Fruit fly (Drosophila melanogaster): ENCODE measurements around the gene CG7655.

The CG7655 gene

DNA sequence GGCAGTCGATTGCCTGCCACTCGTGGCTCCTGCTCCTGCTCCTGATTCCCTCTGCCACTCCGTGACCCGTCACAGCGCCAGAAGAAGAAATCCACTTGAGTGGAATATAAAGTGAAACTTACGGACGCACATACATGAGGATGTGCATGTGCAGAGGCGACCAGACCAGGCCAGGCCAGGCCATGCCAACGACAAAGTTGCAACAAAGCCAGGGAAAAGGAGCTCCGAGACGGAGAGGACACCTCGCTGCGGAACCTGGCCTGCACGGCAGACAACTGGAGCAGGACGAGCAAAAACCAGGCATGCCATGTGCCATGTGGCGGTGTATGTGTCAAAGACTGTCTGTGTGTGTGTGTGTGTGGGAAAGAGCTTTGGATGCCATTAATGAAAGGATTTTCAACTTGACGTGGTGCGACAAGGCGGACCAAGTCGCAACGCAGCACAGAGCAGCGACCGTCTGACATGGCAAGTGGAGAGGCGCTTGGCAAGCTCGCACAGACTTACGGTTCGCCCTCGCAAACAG is 27.2 kb downstream of the CG7655 start:
- 0 out of 2 replicates have a peak, but pooled peaks have one; percentile 30 for TF ChIP-seq Bgb (GFP tag; IDR thresholded peaks at IDR 0.05; ENCODE audit: partially characterized antibody)
- TF ChIP-seq dysf (GFP tag; IDR thresholded peaks at IDR 0.05), result no peak
- no peak for TF ChIP-seq mld (GFP tag; IDR thresholded peaks at IDR 0.05; ENCODE audit: partially characterized antibody)
- no peak for TF ChIP-seq HmgD (GFP tag; optimal IDR thresholded peaks at IDR 0.05)
- TF ChIP-seq Dad (GFP tag; optimal IDR thresholded peaks at IDR 0.05), result no peak
- TF ChIP-seq CG10959 (GFP tag; IDR thresholded peaks at IDR 0.05), result no peak
- TF ChIP-seq CG3065 (GFP tag; optimal IDR thresholded peaks at IDR 0.05), result no peak
- TF ChIP-seq CG1024 (GFP tag; IDR thresholded peaks at IDR 0.05), result no peak
- peak; percentile 19 for TF ChIP-seq cg (GFP tag; optimal IDR thresholded peaks at IDR 0.05)
- no peak for TF ChIP-seq gt (GFP tag; IDR thresholded peaks at IDR 0.05)
- peak; percentile 1 for TF ChIP-seq sens (GFP tag)
- no peak for TF ChIP-seq wor (GFP tag; IDR thresholded peaks at IDR 0.05)
- no peak for TF ChIP-seq gsb-n (tag; optimal IDR thresholded peaks at IDR 0.05)
- no peak for TF ChIP-seq Vsx1 (GFP tag; optimal IDR thresholded peaks at IDR 0.05)
- no peak for TF ChIP-seq emc (GFP tag; optimal IDR thresholded peaks at IDR 0.05)
- no peak for TF ChIP-seq disco-r (GFP tag; optimal IDR thresholded peaks at IDR 0.05)
- TF ChIP-seq bigmax (GFP tag; optimal IDR thresholded peaks at IDR 0.05), result no peak
- TF ChIP-seq peb (GFP tag; IDR thresholded peaks at IDR 0.05), result no peak
- 0 out of 2 replicates have a peak, but pooled peaks have one; percentile 21 for TF ChIP-seq ara (GFP tag; IDR thresholded peaks at IDR 0.05)
- TF ChIP-seq Mad (GFP tag; optimal IDR thresholded peaks at IDR 0.05), result no peak
- TF ChIP-seq eyg (GFP tag; optimal IDR thresholded peaks at IDR 0.05), result no peak
- no peak for TF ChIP-seq CG7372 (GFP tag; IDR thresholded peaks at IDR 0.05)
- no peak for TF ChIP-seq CG12071 (GFP tag; optimal IDR thresholded peaks at IDR 0.05)
- TF ChIP-seq CG12391 (tag; optimal IDR thresholded peaks at IDR 0.05), result no peak
- TF ChIP-seq toy (GFP tag; IDR thresholded peaks at IDR 0.05), result no peak
- TF ChIP-seq Ptx1 (GFP tag; IDR thresholded peaks at IDR 0.05), result no peak
- TF ChIP-seq Nf-YB (GFP tag; optimal IDR thresholded peaks at IDR 0.05), result no peak
- no peak for TF ChIP-seq Atf3 (GFP tag; optimal IDR thresholded peaks at IDR 0.05)
- TF ChIP-seq wek (GFP tag; optimal IDR thresholded peaks at IDR 0.05), result no peak
- 0 out of 2 replicates have a peak, but pooled peaks have one; percentile 2 for TF ChIP-seq amos (GFP tag; IDR thresholded peaks at IDR 0.05; ENCODE audit: partially characterized antibody)
- no peak for TF ChIP-seq Trl (optimal IDR thresholded peaks at IDR 0.05)
- no peak for TF ChIP-seq Trl (GFP tag; optimal IDR thresholded peaks at IDR 0.05)
- TF ChIP-seq Dp (GFP tag; optimal IDR thresholded peaks at IDR 0.05), result no peak
- no peak for TF ChIP-seq Poxn (GFP tag; IDR thresholded peaks at IDR 0.05)
- TF ChIP-seq ci (GFP tag; IDR thresholded peaks at IDR 0.05), result 0 out of 3 replicates have a peak, but pooled peaks have one; percentile 17
- TF ChIP-seq CG31365 (tag; optimal IDR thresholded peaks at IDR 0.05), result no peak
- TF ChIP-seq knrl (GFP tag; IDR thresholded peaks at IDR 0.05; ENCODE audit: partially characterized antibody), result 0 out of 3 replicates have a peak, but pooled peaks have one; percentile 29
- TF ChIP-seq h (optimal IDR thresholded peaks at IDR 0.05), result no peak
- peak; percentile 64 for TF ChIP-seq CG8478 (optimal IDR thresholded peaks at IDR 0.05)
- no peak for TF ChIP-seq CG4707 (GFP tag; optimal IDR thresholded peaks at IDR 0.05)
- TF ChIP-seq CG11696 (GFP tag; IDR thresholded peaks at IDR 0.05), result no peak
- no peak for TF ChIP-seq CG2202 (tag; optimal IDR thresholded peaks at IDR 0.05)
- TF ChIP-seq CG16815 (GFP tag; optimal IDR thresholded peaks at IDR 0.05), result no peak
- no peak for TF ChIP-seq CG4424 (GFP tag; optimal IDR thresholded peaks at IDR 0.05)
- no peak for TF ChIP-seq cato (GFP tag; optimal IDR thresholded peaks at IDR 0.05; ENCODE audit: borderline replicate concordance)
- no peak for TF ChIP-seq CG31388 (GFP tag; optimal IDR thresholded peaks at IDR 0.05)
- TF ChIP-seq HLH54F (GFP tag; optimal IDR thresholded peaks at IDR 0.05), result no peak
- no peak for TF ChIP-seq Dll (GFP tag; IDR thresholded peaks at IDR 0.05; ENCODE audit: partially characterized antibody)
- TF ChIP-seq CG17328 (GFP tag; IDR thresholded peaks at IDR 0.05), result 0 out of 2 replicates have a peak, but pooled peaks have one; percentile 17
- TF ChIP-seq gem (tag; optimal IDR thresholded peaks at IDR 0.05), result no peak
- no peak for TF ChIP-seq Dbx (GFP tag; IDR thresholded peaks at IDR 0.05)
- TF ChIP-seq CG17361 (GFP tag; IDR thresholded peaks at IDR 0.05), result no peak
